Fruit fly (Drosophila melanogaster) whole organism, adult: ENCODE measurements around the gene Osi23.

Source experiments
- CG11617 ChIP-seq: fragments of 200-800 bp; sonication (Bioruptor generic); optimal IDR thresholded peaks from 2 replicates; lab custom pipeline; 2017; ENCODE audit warnings: mild to moderate bottlenecking, missing biosample characterization, missing genetic modification reagents, missing genetic modification characterization
- CG12768 ChIP-seq: fragments of 200-800 bp; sonication (Bioruptor generic); optimal IDR thresholded peaks from 2 replicates; lab custom pipeline; 2017; ENCODE audit warnings: missing biosample characterization, missing genetic modification characterization, mild to moderate bottlenecking, moderate library complexity, missing genetic modification reagents
- CG14711 ChIP-seq: fragments of 200-800 bp; sonication (Bioruptor generic); optimal IDR thresholded peaks from 2 replicates; lab custom pipeline; 2018; ENCODE audit warnings: missing biosample characterization, mild to moderate bottlenecking, missing genetic modification characterization, moderate library complexity
- CG1620 ChIP-seq: fragments of 200-800 bp; sonication (Bioruptor generic); optimal IDR thresholded peaks from 2 replicates; lab custom pipeline; 2016; ENCODE audit warnings: missing biosample characterization, missing genetic modification characterization
- CG33017 ChIP-seq: fragments of 200-800 bp; sonication (Bioruptor generic); optimal IDR thresholded peaks from 2 replicates; lab custom pipeline; 2018; ENCODE audit warnings: missing biosample characterization, mild to moderate bottlenecking, missing genetic modification characterization, moderate library complexity
- CG5204 ChIP-seq: fragments of 200-800 bp; sonication (Bioruptor generic); optimal IDR thresholded peaks from 2 replicates; lab custom pipeline; 2016; ENCODE audit warnings: missing biosample characterization, missing genetic modification characterization
- CG7045 ChIP-seq: fragments of 200-800 bp; sonication (Bioruptor generic); optimal IDR thresholded peaks from 2 replicates; lab custom pipeline; 2017; ENCODE audit warnings: missing biosample characterization, mild to moderate bottlenecking, missing genetic modification characterization
- CG7101 ChIP-seq: fragments of 200-800 bp; sonication (Bioruptor generic); optimal IDR thresholded peaks from 2 replicates; lab custom pipeline; 2018; ENCODE audit warnings: missing biosample characterization, mild to moderate bottlenecking, missing genetic modification characterization, moderate library complexity
- Clk ChIP-seq: fragments of 200-800 bp; sonication (Bioruptor generic); optimal IDR thresholded peaks from 2 replicates; lab custom pipeline; 2017; ENCODE audit warnings: missing biosample characterization, missing genetic modification characterization
- Crg-1 ChIP-seq: fragments of 200-800 bp; sonication (Bioruptor generic); optimal IDR thresholded peaks from 2 replicates; lab custom pipeline; 2016; ENCODE audit warnings: missing biosample characterization, missing genetic modification characterization
- Hr96 ChIP-seq: fragments of 200-800 bp; sonication (Bioruptor generic); optimal IDR thresholded peaks from 2 replicates; lab custom pipeline; 2016; ENCODE audit warnings: missing biosample characterization, missing genetic modification characterization
- Mnt ChIP-seq: fragments of 200-800 bp; sonication (Bioruptor generic); optimal IDR thresholded peaks from 2 replicates; lab custom pipeline; 2016; ENCODE audit warnings: missing biosample characterization, mild to moderate bottlenecking, missing genetic modification characterization
- bab1 ChIP-seq: fragments of 200-800 bp; sonication (Bioruptor generic); optimal IDR thresholded peaks from 3 replicates; lab custom pipeline; 2019; ENCODE audit warnings: missing biosample characterization, mild to moderate bottlenecking, missing genetic modification characterization, moderate library complexity
- cic ChIP-seq: fragments of 200-800 bp; sonication (Bioruptor generic); optimal IDR thresholded peaks from 2 replicates; lab custom pipeline; 2017; ENCODE audit warnings: missing biosample characterization, mild to moderate bottlenecking, missing genetic modification characterization, moderate library complexity
- cnc ChIP-seq, 2 experiments: fragments of >200 bp; optimal IDR thresholded peaks; 2 replicates each; lab custom pipeline; 2017
- kay ChIP-seq: fragments of 200-800 bp; sonication (Bioruptor generic); peaks from one replicate; lab custom pipeline; 2016; ENCODE audit warnings: missing biosample characterization, missing genetic modification characterization, borderline replicate concordance
- ovo ChIP-seq: fragments of 200-800 bp; sonication (Bioruptor generic); optimal IDR thresholded peaks from 2 replicates; lab custom pipeline; 2016; ENCODE audit warnings: missing biosample characterization, missing genetic modification characterization
- pad ChIP-seq: fragments of 200-800 bp; sonication (Bioruptor generic); optimal IDR thresholded peaks from 3 replicates; lab custom pipeline; 2017; ENCODE audit warnings: missing biosample characterization, missing genetic modification characterization, mild to moderate bottlenecking, moderate library complexity, missing genetic modification reagents
- tj ChIP-seq: fragments of 200-800 bp; sonication (Bioruptor generic); optimal IDR thresholded peaks from 3 replicates; lab custom pipeline; 2017; ENCODE audit warnings: missing biosample characterization, mild to moderate bottlenecking, missing genetic modification characterization, moderate library complexity
- toe ChIP-seq: fragments of 200-800 bp; sonication (Bioruptor generic); optimal IDR thresholded peaks from 2 replicates; lab custom pipeline; 2016; ENCODE audit warnings: missing biosample characterization, missing genetic modification characterization

The Osi23 gene

DNA sequence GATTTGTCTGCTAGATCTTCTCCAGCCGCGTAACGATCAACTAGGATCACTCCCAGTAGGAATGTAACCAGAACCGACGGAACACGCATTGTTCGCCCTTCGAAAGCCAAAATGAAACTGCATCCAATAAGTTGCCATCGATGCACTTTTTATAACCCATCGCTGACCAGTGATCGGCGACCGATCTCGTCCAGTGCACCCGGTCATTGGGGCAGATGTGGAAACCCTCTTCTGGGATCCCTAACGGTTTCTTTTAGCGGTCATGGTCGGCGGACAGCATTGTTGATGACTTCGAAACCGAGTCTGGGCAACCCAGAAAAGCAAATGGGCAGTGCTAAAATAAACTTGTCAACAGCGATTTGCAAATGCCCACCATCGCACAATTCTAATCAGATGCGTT lies at the start of gene Osi23:
Osi23 (minus strand) TSS at position 101 of the 400 bp plus-strand sequence.
- TF ChIP-seq Crg-1 (GFP tag; lab: Kevin White, UChicago) (no peak), Mnt (GFP tag; lab: Kevin White, UChicago) (no peak), bab1 (GFP tag; lab: Kevin White, UChicago) (no peak), cic (GFP tag; lab: Kevin White, UChicago) (no peak), toe (GFP tag; lab: Kevin White, UChicago) (no peak), pad (no peak), kay (GFP tag; lab: Kevin White, UChicago) (no peak)

DNA sequence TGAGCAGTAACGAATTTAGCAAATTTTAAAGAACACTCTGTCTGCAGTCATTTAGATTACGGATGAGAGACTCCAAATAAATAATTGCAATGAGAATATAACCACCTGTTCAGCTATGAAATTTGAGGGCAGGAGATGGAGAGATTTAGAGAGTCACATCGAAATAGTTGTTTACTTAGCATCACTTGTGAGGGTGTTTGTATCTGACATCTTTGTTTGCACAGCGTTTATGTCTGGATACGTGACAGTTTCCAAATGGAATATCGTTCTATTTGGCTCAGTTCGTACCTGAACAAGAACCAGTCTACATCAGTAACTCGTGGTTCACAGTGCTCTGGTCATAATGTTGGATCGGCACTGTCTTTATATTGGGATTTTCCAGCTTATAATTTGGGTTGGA lies 45.0 kb upstream of the Osi23 start, which contains the start of gene PH4alphaSG2:
PH4alphaSG2 (plus strand) TSS at position 278 of the 400 bp plus-strand sequence.
- TF ChIP-seq pad (no peak), bab1 (GFP tag; lab: Kevin White, UChicago) (no peak), Clk (GFP tag; lab: Kevin White, UChicago) (no peak), CG5204 (GFP tag; lab: Kevin White, UChicago) (no peak), CG14711 (tag; lab: Kevin White, UChicago) (no peak), CG12768 (GFP tag; lab: Kevin White, UChicago) (no peak), CG7101 (tag; lab: Kevin White, UChicago) (no peak), kay (GFP tag; lab: Kevin White, UChicago) (no peak), Crg-1 (GFP tag; lab: Kevin White, UChicago) (no peak), CG1620 (GFP tag; lab: Kevin White, UChicago) (no peak), Mnt (GFP tag; lab: Kevin White, UChicago) (no peak)

DNA sequence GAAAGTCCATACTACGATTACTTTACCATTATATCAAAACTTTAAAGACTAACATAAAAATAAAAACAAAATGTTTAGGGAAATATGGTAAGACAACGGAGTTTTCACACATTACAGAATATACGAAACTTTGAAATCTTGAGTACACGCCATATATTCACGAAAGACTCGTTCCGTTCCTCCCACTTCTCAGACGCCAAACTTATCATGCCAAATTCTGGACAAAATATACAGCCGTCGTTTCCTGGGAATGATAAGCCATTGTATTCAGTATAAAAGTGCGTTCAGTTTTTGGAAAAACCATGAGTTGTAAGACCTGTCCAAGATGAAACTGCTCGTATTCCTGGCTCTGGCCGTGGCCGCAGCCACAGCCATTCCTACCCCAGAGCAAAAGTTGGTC lies 43.8 kb upstream of the Osi23 start, which contains the start of gene Jon99Fi:
Jon99Fi (plus strand) TSS at position 301 of the 400 bp plus-strand sequence.
- TF ChIP-seq CG12768 (GFP tag; lab: Kevin White, UChicago), result no peak

- TF ChIP-seq kay (GFP tag; lab: Kevin White, UChicago), result no peak
- no peak for TF ChIP-seq Clk (GFP tag; lab: Kevin White, UChicago)
- TF ChIP-seq cic (GFP tag; lab: Kevin White, UChicago), result no peak
- TF ChIP-seq CG1620 (GFP tag; lab: Kevin White, UChicago), result no peak
These were observed 43.0 kb upstream of the Osi23 start, which contains the start of gene Jon99Fii for dm6 chr3R:30487828-30488227. Jon99Fii (minus strand) TSS chr3R:30487928.

DNA sequence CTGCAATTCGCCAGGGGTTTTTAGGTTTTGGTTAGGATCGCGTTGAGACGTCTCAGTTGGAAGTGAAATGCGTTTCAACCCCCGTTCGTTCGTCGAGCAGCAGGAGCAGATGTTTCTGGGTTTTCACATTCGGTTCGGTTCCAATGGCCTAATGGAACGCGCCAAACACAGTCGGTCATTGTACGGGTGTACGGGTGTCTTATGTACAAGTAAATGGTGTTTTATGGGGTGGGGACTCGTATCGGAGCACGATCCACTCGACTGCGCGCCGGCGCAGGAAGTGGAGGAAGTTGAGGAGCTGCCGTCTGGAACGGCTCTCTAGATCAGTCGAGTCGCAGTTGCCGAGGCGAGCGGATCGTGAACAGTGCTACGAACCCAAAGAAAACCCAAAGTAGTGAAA lies 31.5 kb upstream of the Osi23 start, which contains the start of gene spdo:
spdo (plus strand) TSS at position 318 of the 400 bp plus-strand sequence.
- TF ChIP-seq CG5204 (GFP tag; lab: Kevin White, UChicago), result no peak

DNA sequence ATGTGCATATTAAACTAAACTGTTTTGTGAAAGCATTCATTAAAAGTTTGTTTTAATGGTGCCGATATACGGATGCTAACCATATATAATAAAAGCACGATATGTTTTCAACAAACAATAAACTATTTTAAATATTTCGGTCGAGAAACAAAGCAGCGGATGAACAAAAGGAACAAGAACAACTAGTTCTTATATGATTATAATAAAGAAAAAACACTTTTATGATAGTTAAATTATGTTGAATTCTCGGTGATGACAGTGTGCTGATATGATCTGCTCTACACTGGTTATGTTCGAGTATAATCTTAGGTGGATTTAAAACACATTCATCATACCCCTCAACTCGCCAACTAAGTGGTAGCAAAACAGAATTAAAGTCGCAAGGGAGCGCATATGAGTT lies 31.1 kb upstream of the Osi23 start:
- TF ChIP-seq Hr96 (GFP tag; lab: Kevin White, UChicago), result no peak
- TF ChIP-seq bab1 (GFP tag; lab: Kevin White, UChicago), result no peak
- TF ChIP-seq CG14711 (tag; lab: Kevin White, UChicago), result no peak
- no peak for TF ChIP-seq Crg-1 (GFP tag; lab: Kevin White, UChicago)
- no peak for TF ChIP-seq Mnt (GFP tag; lab: Kevin White, UChicago)

DNA sequence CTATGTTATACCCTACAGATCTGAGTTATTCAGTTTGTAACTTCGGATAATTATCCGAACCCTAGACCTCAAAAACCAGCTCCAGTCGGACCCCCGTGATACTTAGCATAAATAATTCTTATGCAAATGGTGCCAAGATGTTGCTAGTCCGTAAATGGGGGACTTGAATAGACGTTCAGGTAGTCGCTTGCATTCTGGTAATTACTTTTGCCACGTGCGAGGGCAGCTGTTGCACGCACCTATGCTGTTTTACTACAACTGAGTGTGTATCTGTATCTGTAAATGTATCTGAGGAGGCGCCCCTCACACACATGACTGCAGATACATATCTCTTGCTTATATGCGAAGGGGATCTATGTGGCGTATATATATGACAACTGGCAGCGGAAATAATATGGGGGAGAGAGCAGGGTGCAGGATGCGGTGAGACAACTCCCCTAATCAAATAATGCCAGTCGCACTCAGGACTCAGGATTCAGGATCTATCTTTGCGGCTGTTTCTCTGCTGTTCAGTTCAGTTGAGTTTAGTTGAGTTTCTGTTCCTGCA lies 29.9 kb upstream of the Osi23 start:
- TF ChIP-seq CG12768 (GFP tag; lab: Kevin White, UChicago) (no peak), toe (GFP tag; lab: Kevin White, UChicago) (no peak), Hr96 (GFP tag; lab: Kevin White, UChicago) (no peak), bab1 (GFP tag; lab: Kevin White, UChicago) (no peak)

dm6 chr3R:30472331-30472730 lies 27.5 kb upstream of the Osi23 start:
- TF ChIP-seq toe (GFP tag; lab: Kevin White, UChicago) (no peak), CG7101 (tag; lab: Kevin White, UChicago) (no peak), pad (no peak), cnc (optimal IDR thresholded peaks at IDR 0.05; lab: Kevin White, UChicago) (no peak), Crg-1 (GFP tag; lab: Kevin White, UChicago) (no peak), cic (GFP tag; lab: Kevin White, UChicago) (no peak), Mnt (GFP tag; lab: Kevin White, UChicago) (no peak), CG11617 (no peak), CG7045 (GFP tag; lab: Kevin White, UChicago) (no peak), bab1 (GFP tag; lab: Kevin White, UChicago) (no peak), tj (no peak), CG1620 (GFP tag; lab: Kevin White, UChicago) (no peak), kay (GFP tag; lab: Kevin White, UChicago) (no peak), ovo (no peak), CG14711 (tag; lab: Kevin White, UChicago) (no peak), CG12768 (GFP tag; lab: Kevin White, UChicago) (no peak), Hr96 (GFP tag; lab: Kevin White, UChicago) (no peak), CG33017 (tag; lab: Kevin White, UChicago) (no peak)
